Worm (Caenorhabditis elegans) whole organism, early embryonic: ENCODE measurements around the gene flp-25.

ENCODE experiments used
- ama-1 ChIP-seq: fragments of 150-350 bp; optimal IDR thresholded peaks from 2 replicates; lab custom pipeline; 2014
- hmbx-1 ChIP-seq: sonication (generic microtip); optimal IDR thresholded peaks from 2 replicates; lab custom pipeline; 2016; ENCODE audit warnings: mild to moderate bottlenecking, missing genetic modification characterization, missing compliant biosample characterization
- scrt-1 ChIP-seq: fragments of 200-800 bp; sonication (Bioruptor generic); IDR thresholded peaks from 2 replicates; pipeline ENCODE4 v1.3.6; 2022; ENCODE audit warnings: missing genetic modification characterization, missing compliant biosample characterization
- sea-1 ChIP-seq: fragments of 200-800 bp; sonication (Bioruptor generic); conservative IDR thresholded peaks from 2 replicates; pipeline ENCODE4 v1.3.6; 2022; ENCODE audit warnings: missing genetic modification characterization, missing compliant biosample characterization
- tbx-11 ChIP-seq: fragments of 200-800 bp; sonication (Bioruptor generic); IDR thresholded peaks from 2 replicates; pipeline ENCODE4 v1.3.6; 2022; ENCODE audit warnings: missing genetic modification characterization, missing compliant biosample characterization

- no peak for TF ChIP-seq hmbx-1 (tag; lab: Kevin White, UChicago)
- TF ChIP-seq sea-1 (GFP tag; lab: Robert Waterston, UW) = no peak
- no peak for TF ChIP-seq tbx-11 (GFP tag; lab: Robert Waterston, UW)
- no peak for TF ChIP-seq ama-1 (lab: Kevin White, UChicago)
- no peak for TF ChIP-seq scrt-1
These were observed 15.2 kb upstream of the flp-25 start for ce11 chrIII:9346114-9346513.
